Fruit fly (Drosophila melanogaster): ENCODE results near the gene Sec15.

dm6 chr3R:21094292-21094691 lies 13.5 kb downstream of the Sec15 start:
- TF ChIP-seq CG34367 (tag; optimal IDR thresholded peaks at IDR 0.05) (no peak), CG32121 (GFP tag; IDR thresholded peaks at IDR 0.05) (no peak), CG10348 (GFP tag; IDR thresholded peaks at IDR 0.05) (no peak), Pif1A (GFP tag; optimal IDR thresholded peaks at IDR 0.05) (no peak), CG17806 (tag; optimal IDR thresholded peaks at IDR 0.05) (no peak)

Data from whole organism, pupa.